Fruit fly (Drosophila melanogaster) whole organism, embryonic: ENCODE measurements around the gene tok.

Experiments used
- Atf3 ChIP-seq: fragments of 200-800 bp; sonication (Bioruptor generic); optimal IDR thresholded peaks from 3 replicates; lab custom pipeline; 2016; ENCODE audit warnings: missing biosample characterization, missing genetic modification characterization
- Bdp1 ChIP-seq: fragments of 200-800 bp; sonication (Bioruptor generic); optimal IDR thresholded peaks from 3 replicates; lab custom pipeline; 2016; ENCODE audit warnings: missing biosample characterization, missing genetic modification characterization
- CG10209 ChIP-seq: fragments of 200-800 bp; sonication (Bioruptor generic); optimal IDR thresholded peaks from 3 replicates; lab custom pipeline; 2017; ENCODE audit warnings: missing biosample characterization, mild to moderate bottlenecking, missing genetic modification characterization, missing genetic modification reagents
- CG12219 ChIP-seq: fragments of 200-800 bp; sonication (Bioruptor generic); optimal IDR thresholded peaks from 3 replicates; lab custom pipeline; 2018; ENCODE audit warnings: missing biosample characterization, mild to moderate bottlenecking, missing genetic modification characterization
- CG12236 ChIP-seq: fragments of 200-800 bp; sonication (Bioruptor generic); optimal IDR thresholded peaks from 2 replicates; lab custom pipeline; 2016; ENCODE audit warnings: missing biosample characterization, missing genetic modification characterization
- CG13287 ChIP-seq: fragments of 200-800 bp; sonication (Bioruptor generic); IDR thresholded peaks from 2 replicates; pipeline ENCODE4 v1.3.6; 2022; ENCODE audit warnings: missing biosample characterization, missing genetic modification characterization; ENCODE audit not compliant: partially characterized antibody
- CG13624 ChIP-seq: fragments of 200-800 bp; sonication (Bioruptor generic); optimal IDR thresholded peaks from 2 replicates; lab custom pipeline; 2016; ENCODE audit warnings: missing biosample characterization, missing genetic modification characterization
- CG15011 ChIP-seq: fragments of 200-800 bp; sonication (Bioruptor generic); optimal IDR thresholded peaks from 3 replicates; lab custom pipeline; 2018; ENCODE audit warnings: missing biosample characterization, mild to moderate bottlenecking, missing genetic modification characterization
- CG17328 ChIP-seq: fragments of 200-800 bp; sonication (Bioruptor generic); IDR thresholded peaks from 2 replicates; pipeline ENCODE4 v1.3.6; 2022; ENCODE audit warnings: missing biosample characterization, missing genetic modification characterization
- CG17361 ChIP-seq: fragments of 200-800 bp; sonication (Bioruptor generic); IDR thresholded peaks from 3 replicates; pipeline ENCODE4 v1.3.6; 2022; ENCODE audit warnings: missing biosample characterization, missing genetic modification characterization
- CG1792 ChIP-seq: fragments of 200-800 bp; sonication (Bioruptor generic); optimal IDR thresholded peaks from 2 replicates; lab custom pipeline; 2016; ENCODE audit warnings: missing biosample characterization, missing genetic modification characterization
- CG18764 ChIP-seq: fragments of 200-800 bp; sonication (Bioruptor generic); optimal IDR thresholded peaks from 3 replicates; lab custom pipeline; 2016; ENCODE audit warnings: missing biosample characterization, missing genetic modification characterization
- CG2120 ChIP-seq: fragments of 200-800 bp; sonication (Bioruptor generic); optimal IDR thresholded peaks from 3 replicates; lab custom pipeline; 2016; ENCODE audit warnings: missing biosample characterization, missing genetic modification characterization
- CG2129 ChIP-seq: fragments of 200-800 bp; sonication (Bioruptor generic); IDR thresholded peaks from 2 replicates; pipeline ENCODE4 v1.3.6; 2022; ENCODE audit warnings: missing biosample characterization, missing genetic modification characterization; ENCODE audit not compliant: partially characterized antibody
- CG32532 ChIP-seq: fragments of 200-800 bp; sonication (Bioruptor generic); IDR thresholded peaks from 2 replicates; pipeline ENCODE4 v1.3.6; 2022; ENCODE audit warnings: missing biosample characterization, missing genetic modification characterization
- CG33213 ChIP-seq: fragments of 200-800 bp; sonication (Bioruptor generic); optimal IDR thresholded peaks from 3 replicates; lab custom pipeline; 2016; ENCODE audit warnings: missing biosample characterization, missing genetic modification characterization
- CG3407 ChIP-seq: fragments of 200-800 bp; sonication (Bioruptor generic); optimal IDR thresholded peaks from 2 replicates; lab custom pipeline; 2018; ENCODE audit warnings: missing biosample characterization, mild to moderate bottlenecking, missing genetic modification characterization
- CG4730 ChIP-seq: fragments of 200-800 bp; sonication (Bioruptor generic); IDR thresholded peaks from 2 replicates; pipeline ENCODE4 v1.3.6; 2022; ENCODE audit warnings: missing biosample characterization, missing genetic modification characterization
- CG5245 ChIP-seq: fragments of 200-800 bp; sonication (Bioruptor generic); optimal IDR thresholded peaks from 3 replicates; lab custom pipeline; 2016; ENCODE audit warnings: missing biosample characterization, missing genetic modification characterization
- CG5953 ChIP-seq: fragments of 200-800 bp; sonication (Bioruptor generic); IDR thresholded peaks from 2 replicates; pipeline ENCODE4 v1.3.6; 2022; ENCODE audit warnings: missing biosample characterization, missing genetic modification characterization
- CG6689 ChIP-seq: fragments of 200-800 bp; sonication (Bioruptor generic); IDR thresholded peaks from 2 replicates; pipeline ENCODE4 v1.3.6; 2022; ENCODE audit warnings: missing biosample characterization, missing genetic modification characterization
- CG7271 ChIP-seq: fragments of 200-800 bp; sonication (Bioruptor generic); optimal IDR thresholded peaks from 2 replicates; lab custom pipeline; 2018; ENCODE audit warnings: missing biosample characterization, mild to moderate bottlenecking, missing genetic modification characterization, moderate library complexity
- CG8089 ChIP-seq: fragments of 200-800 bp; sonication (Bioruptor generic); optimal IDR thresholded peaks from 3 replicates; lab custom pipeline; 2016; ENCODE audit warnings: missing biosample characterization, missing genetic modification characterization
- CG9876 ChIP-seq: fragments of 200-800 bp; sonication (Bioruptor generic); optimal IDR thresholded peaks from 2 replicates; lab custom pipeline; 2016; ENCODE audit warnings: missing biosample characterization, missing genetic modification characterization
- CG9932 ChIP-seq: fragments of 200-800 bp; sonication (Bioruptor generic); IDR thresholded peaks from 2 replicates; pipeline ENCODE4 v1.3.6; 2022; ENCODE audit warnings: missing biosample characterization, missing genetic modification characterization
- Dll ChIP-seq: fragments of 200-800 bp; sonication (Bioruptor generic); IDR thresholded peaks from 4 replicates; pipeline ENCODE4 v1.3.6; 2022; ENCODE audit warnings: missing biosample characterization, missing genetic modification characterization; ENCODE audit not compliant: partially characterized antibody
- Dp ChIP-seq: fragments of 200-800 bp; sonication (Bioruptor generic); optimal IDR thresholded peaks from 2 replicates; lab custom pipeline; 2018; ENCODE audit warnings: missing biosample characterization, mild to moderate bottlenecking, missing genetic modification characterization, moderate library complexity
- E2f2 ChIP-seq: fragments of 200-800 bp; sonication (Bioruptor generic); IDR thresholded peaks from 2 replicates; pipeline ENCODE4 v1.3.6; 2022; ENCODE audit warnings: missing biosample characterization, missing genetic modification characterization
- Ets65A ChIP-seq: fragments of 200-800 bp; sonication (Bioruptor generic); peaks from one replicate; lab custom pipeline; 2016; ENCODE audit warnings: missing biosample characterization, missing genetic modification characterization
- HLH4C ChIP-seq: fragments of 200-800 bp; sonication (Bioruptor generic); IDR thresholded peaks from 3 replicates; pipeline ENCODE4 v1.3.6; 2022; ENCODE audit warnings: missing biosample characterization, missing genetic modification characterization; ENCODE audit not compliant: partially characterized antibody
- Hr39 ChIP-seq: fragments of >200 bp; optimal IDR thresholded peaks from 2 replicates; lab custom pipeline; 2017
- Max ChIP-seq: fragments of 200-800 bp; sonication (Bioruptor generic); optimal IDR thresholded peaks from 2 replicates; lab custom pipeline; 2016; ENCODE audit warnings: missing biosample characterization, mild to moderate bottlenecking, missing genetic modification characterization
- Sry-δ ChIP-seq: fragments of 200-800 bp; sonication (Bioruptor generic); optimal IDR thresholded peaks from 2 replicates; lab custom pipeline; 2016; ENCODE audit warnings: missing biosample characterization, missing genetic modification characterization
- ac ChIP-seq: fragments of 200-800 bp; sonication (Bioruptor generic); optimal IDR thresholded peaks from 3 replicates; lab custom pipeline; 2017; ENCODE audit warnings: missing biosample characterization, mild to moderate bottlenecking, missing genetic modification characterization
- ap ChIP-seq: fragments of 200-800 bp; sonication (Bioruptor generic); IDR thresholded peaks from 2 replicates; pipeline ENCODE4 v1.3.6; 2022; ENCODE audit warnings: missing biosample characterization, missing genetic modification characterization
- br ChIP-seq: fragments of >200 bp; optimal IDR thresholded peaks from 2 replicates; lab custom pipeline; 2017
- dimm ChIP-seq: fragments of 200-800 bp; sonication (Bioruptor generic); IDR thresholded peaks from 2 replicates; pipeline ENCODE4 v1.3.6; 2022; ENCODE audit warnings: missing biosample characterization, missing genetic modification characterization
- fru ChIP-seq: fragments of >200 bp; optimal IDR thresholded peaks from 2 replicates; lab custom pipeline; 2017
- gro ChIP-seq: fragments of 200-800 bp; sonication (Bioruptor generic); optimal IDR thresholded peaks from 2 replicates; lab custom pipeline; 2016; ENCODE audit warnings: missing biosample characterization, missing genetic modification characterization
- hkb ChIP-seq, 2 experiments: fragments of 200-800 bp in 1 of 2; fragments of >200 bp in 1 of 2; sonication (Bioruptor generic) in 1 of 2; IDR thresholded peaks in 1 of 2; optimal IDR thresholded peaks in 1 of 2; 2 replicates each; pipeline versions ENCODE4 v1.3.6 to Lab custom; 2017 to 2022; ENCODE audit warnings: missing biosample characterization in 1 of 2, missing genetic modification characterization in 1 of 2
- knrl ChIP-seq: fragments of 200-800 bp; sonication (Bioruptor generic); IDR thresholded peaks from 3 replicates; pipeline ENCODE4 v1.3.6; 2022; ENCODE audit warnings: missing biosample characterization, missing genetic modification characterization; ENCODE audit not compliant: partially characterized antibody
- lab ChIP-seq: fragments of 200-800 bp; sonication (Bioruptor generic); optimal IDR thresholded peaks from 3 replicates; lab custom pipeline; 2017; ENCODE audit warnings: missing biosample characterization, missing genetic modification characterization, mild to moderate bottlenecking, moderate library complexity, missing genetic modification reagents
- maf-S ChIP-seq: fragments of 200-800 bp; sonication (Bioruptor generic); optimal IDR thresholded peaks from 2 replicates; lab custom pipeline; 2016; ENCODE audit warnings: missing biosample characterization, missing genetic modification characterization
- phol ChIP-seq: fragments of 200-800 bp; sonication (Bioruptor generic); optimal IDR thresholded peaks from 3 replicates; lab custom pipeline; 2018; ENCODE audit warnings: missing biosample characterization, mild to moderate bottlenecking, missing genetic modification characterization, moderate library complexity
- pita ChIP-seq: fragments of 200-800 bp; sonication (Bioruptor generic); optimal IDR thresholded peaks from 2 replicates; lab custom pipeline; 2017; ENCODE audit warnings: missing biosample characterization, mild to moderate bottlenecking, missing genetic modification characterization
- prd ChIP-seq, 3 experiments: fragments of >200 bp in 2 of 3; fragments of 200-800 bp in 1 of 3; sonication (Bioruptor generic) in 1 of 3; optimal IDR thresholded peaks in 2 of 3; IDR thresholded peaks in 1 of 3; 2 replicates in 2 of 3; 3 replicates in 1 of 3; pipeline versions ENCODE4 v1.3.6 to Lab custom; 2017 to 2022; ENCODE audit warnings: missing biosample characterization in 1 of 3, missing genetic modification characterization in 1 of 3
- sc ChIP-seq, 3 experiments: fragments of >200 bp in 2 of 3; fragments of 200-800 bp in 1 of 3; sonication (Bioruptor generic) in 1 of 3; optimal IDR thresholded peaks; 2 replicates in 2 of 3; 3 replicates in 1 of 3; lab custom pipeline; 2017; ENCODE audit warnings: mild to moderate bottlenecking in 1 of 3, missing biosample characterization in 1 of 3, missing genetic modification characterization in 1 of 3, missing genetic modification reagents in 1 of 3
- sd ChIP-seq: fragments of 200-800 bp; sonication (Bioruptor generic); optimal IDR thresholded peaks from 3 replicates; lab custom pipeline; 2018; ENCODE audit warnings: missing biosample characterization, mild to moderate bottlenecking, missing genetic modification characterization, moderate library complexity

The tok gene

DNA sequence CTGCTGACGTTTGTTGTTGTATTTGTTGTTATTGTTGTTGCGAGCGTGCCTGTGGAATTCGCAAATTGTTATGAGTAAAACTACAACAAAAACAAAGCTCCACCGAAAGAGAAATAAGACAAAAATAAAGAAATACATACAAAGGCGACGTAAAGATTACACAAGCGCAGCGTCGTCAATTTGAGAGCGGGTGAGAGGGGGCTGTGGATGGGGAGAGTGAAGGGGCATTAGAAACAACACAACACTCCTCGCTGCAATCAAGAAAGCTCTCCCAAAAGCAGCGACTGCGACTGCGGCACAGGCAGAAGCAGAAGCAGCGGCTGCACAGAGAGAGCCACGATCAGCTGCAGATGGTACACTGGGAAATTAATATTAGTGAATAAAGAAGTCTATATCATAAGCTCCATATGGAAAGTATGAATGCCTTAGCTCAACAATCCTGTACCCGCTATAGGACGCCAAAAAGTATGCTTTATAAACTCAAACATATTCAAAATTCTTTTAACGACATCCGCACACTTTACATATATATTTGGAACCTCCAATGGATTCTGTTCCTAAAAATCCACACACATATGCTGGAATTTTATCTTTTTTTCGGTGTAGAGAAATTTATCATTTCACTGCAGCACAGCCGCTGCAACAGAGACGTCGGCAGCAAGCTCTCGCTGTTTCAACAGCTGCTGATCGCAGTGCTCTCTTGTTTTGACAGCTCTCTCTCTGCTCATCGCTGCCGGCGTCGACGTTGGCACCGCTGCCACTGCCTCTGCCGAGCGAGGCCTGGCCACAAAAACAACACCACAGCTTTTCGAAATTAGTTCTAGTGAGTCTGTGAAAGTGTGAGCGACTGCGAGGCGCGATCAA, 49.3 kb downstream of the tok start, which contains the start of gene CG13631 (continued):
- peak; percentile 84; the same call in 1 of the 2 replicates for TF ChIP-seq dimm (GFP tag; lab: Robert Waterston, UW)
- TF ChIP-seq CG9932 (GFP tag; lab: Robert Waterston, UW), result 0 out of 2 replicates have a peak, but pooled peaks have one; percentile 12
- TF ChIP-seq CG2129 (GFP tag; lab: Robert Waterston, UW), result no peak
- TF ChIP-seq maf-S (GFP tag; lab: Kevin White, UChicago), result peak; percentile 85
- peak; percentile 75 for TF ChIP-seq CG13624 (GFP tag; lab: Kevin White, UChicago)
- TF ChIP-seq CG4730 (GFP tag; lab: Robert Waterston, UW), result peak; percentile 87
- TF ChIP-seq CG5953 (GFP tag; lab: Robert Waterston, UW), result peak; percentile 94
- no peak for TF ChIP-seq hkb (optimal IDR thresholded peaks at IDR 0.05; lab: Kevin White, UChicago)
- TF ChIP-seq hkb (GFP tag; IDR thresholded peaks at IDR 0.05; lab: Robert Waterston, UW), result peak; percentile 93
- no peak for TF ChIP-seq br
- TF ChIP-seq CG12236 (GFP tag; lab: Kevin White, UChicago), result peak; percentile 93
- peak; percentile 58 for TF ChIP-seq Sry-δ
- peak; percentile 99 for TF ChIP-seq Ets65A
- TF ChIP-seq prd (optimal IDR thresholded peaks at IDR 0.05; lab: Kevin White, UChicago), result no peak
- TF ChIP-seq prd (GFP tag; IDR thresholded peaks at IDR 0.05; lab: Robert Waterston, UW), result peak; percentile 95
- TF ChIP-seq gro (GFP tag; lab: Kevin White, UChicago), result no peak
- no peak for TF ChIP-seq Dll (GFP tag; lab: Robert Waterston, UW)
- peak; percentile 92 for TF ChIP-seq CG12219 (GFP tag; lab: Kevin White, UChicago)
- TF ChIP-seq fru (lab: Kevin White, UChicago), result no peak
- TF ChIP-seq CG32532 (GFP tag; lab: Robert Waterston, UW), result peak; percentile 60
- peak; percentile 90 for TF ChIP-seq ap
- peak; percentile 95 for TF ChIP-seq CG8089 (GFP tag; lab: Kevin White, UChicago)
- peak; percentile 93 for TF ChIP-seq CG10209 (GFP tag; lab: Kevin White, UChicago)
- TF ChIP-seq Bdp1, result peak; percentile 86
- TF ChIP-seq CG15011 (GFP tag; lab: Kevin White, UChicago), result peak; percentile 78
- TF ChIP-seq pita, result no peak
- TF ChIP-seq CG13287 (GFP tag; lab: Robert Waterston, UW), result no peak; the same call in 1 of the 2 replicates
- peak; percentile 90 for TF ChIP-seq CG18764
- TF ChIP-seq CG17328 (GFP tag; lab: Robert Waterston, UW), result peak; percentile 91
- TF ChIP-seq phol (tag; lab: Kevin White, UChicago), result peak; percentile 98
- TF ChIP-seq Dp (GFP tag; lab: Kevin White, UChicago), result no peak
- TF ChIP-seq HLH4C, result no peak
- TF ChIP-seq CG1792, result peak; percentile 92
- peak; percentile 43 for TF ChIP-seq ac
- TF ChIP-seq Max (GFP tag; lab: Kevin White, UChicago), result peak; percentile 91
- peak; percentile 86 for TF ChIP-seq lab (GFP tag; lab: Kevin White, UChicago)
- TF ChIP-seq CG6689 (GFP tag; lab: Robert Waterston, UW), result peak; percentile 96
- no peak for TF ChIP-seq Hr39 (lab: Kevin White, UChicago)
- peak; percentile 83 for TF ChIP-seq CG9876 (GFP tag; lab: Kevin White, UChicago)
- peak; percentile 72 for TF ChIP-seq sd (tag; lab: Kevin White, UChicago)
- TF ChIP-seq CG3407, result peak; percentile 95
- TF ChIP-seq sc (optimal IDR thresholded peaks at IDR 0.05; lab: Kevin White, UChicago), result no peak
- TF ChIP-seq sc (GFP tag; optimal IDR thresholded peaks at IDR 0.05; lab: Kevin White, UChicago), result peak; percentile 97
- TF ChIP-seq E2f2 (GFP tag; lab: Robert Waterston, UW), result peak; percentile 65
- peak; percentile 98 for TF ChIP-seq CG17361 (GFP tag; lab: Robert Waterston, UW)
- TF ChIP-seq knrl, result no peak
- TF ChIP-seq Atf3 (GFP tag; lab: Kevin White, UChicago), result peak; percentile 96
- peak; percentile 86 for TF ChIP-seq CG33213 (GFP tag; lab: Kevin White, UChicago)
- peak; percentile 44 for TF ChIP-seq CG7271 (tag; lab: Kevin White, UChicago)
- peak; percentile 94 for TF ChIP-seq CG5245
- TF ChIP-seq CG2120 (GFP tag; lab: Kevin White, UChicago), result peak; percentile 21
